Worm (Caenorhabditis elegans): ENCODE measurements around the gene K07H8.7.

Gene K07H8.7

DNA sequence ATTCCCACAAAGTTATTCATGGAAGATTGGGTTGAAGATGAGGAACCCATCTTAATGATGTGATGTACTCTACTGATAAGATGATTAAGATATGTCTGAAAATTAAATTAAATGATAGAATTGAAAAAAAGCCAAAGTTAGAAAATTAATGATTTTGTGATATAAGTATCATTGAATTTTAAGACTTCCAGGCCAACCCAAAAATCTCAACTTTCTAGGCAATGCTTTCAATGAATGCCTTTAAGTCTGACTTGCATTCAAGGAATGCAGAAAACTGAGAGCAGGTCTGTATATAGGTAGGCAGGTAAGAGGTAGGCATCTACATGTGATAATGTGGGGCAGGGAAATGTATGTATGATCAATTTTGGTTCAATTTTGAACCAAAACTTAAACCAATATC is 39.8 kb downstream of the K07H8.7 start, which contains the start of gene ocr-2:
ocr-2 (minus strand) TSS at position 101 of the 400 bp plus-strand sequence.
- TF ChIP-seq nfya-1 (tag; optimal IDR thresholded peaks at IDR 0.05) (no peak), ceh-18 (tag; optimal IDR thresholded peaks at IDR 0.05) (no peak), F13H6.1 (tag; optimal IDR thresholded peaks at IDR 0.05) (no peak), Y22D7AL.16 (tag; optimal IDR thresholded peaks at IDR 0.05) (no peak), unc-55 (GFP tag; optimal IDR thresholded peaks at IDR 0.05) (no peak), rnt-1 (tag; optimal IDR thresholded peaks at IDR 0.05) (no peak), pha-2 (tag; optimal IDR thresholded peaks at IDR 0.05) (no peak), K02D7.2 (tag; optimal IDR thresholded peaks at IDR 0.05) (no peak), hlh-30 (tag; optimal IDR thresholded peaks at IDR 0.05; ENCODE audit: insufficient read depth) (no peak), ceh-2 (tag; optimal IDR thresholded peaks at IDR 0.05) (no peak), ceh-45 (GFP tag; IDR thresholded peaks at IDR 0.05) (no peak), ahr-1 (tag; optimal IDR thresholded peaks at IDR 0.05) (no peak), fax-1 (tag; optimal IDR thresholded peaks at IDR 0.05) (no peak), fkh-10 (GFP tag; optimal IDR thresholded peaks at IDR 0.05) (no peak), dve-1 (tag; optimal IDR thresholded peaks at IDR 0.05) (no peak)

DNA sequence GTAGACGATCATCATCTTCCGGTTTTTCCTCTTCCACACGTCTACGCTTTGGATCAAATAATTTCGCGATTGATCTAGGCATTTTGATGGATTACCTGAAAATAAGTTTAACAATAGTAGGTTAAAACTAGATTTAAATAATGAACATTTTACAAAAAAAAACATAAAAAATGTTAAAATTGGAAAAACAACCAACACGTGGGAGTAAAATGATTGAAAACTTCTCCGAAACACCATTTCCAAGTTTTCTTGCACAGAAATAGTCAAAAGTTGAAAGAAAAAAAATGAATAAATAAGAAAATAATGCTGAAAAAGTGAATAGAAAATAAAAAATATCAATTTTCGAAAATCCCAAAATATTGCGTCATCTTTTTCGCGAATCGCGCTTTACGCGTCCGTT is 48.1 kb downstream of the K07H8.7 start, which contains the start of gene C07G1.7:
C07G1.7 (minus strand) TSS at position 101 of the 400 bp plus-strand sequence.
- no peak for TF ChIP-seq nfya-1 (tag; optimal IDR thresholded peaks at IDR 0.05)
- no peak for TF ChIP-seq unc-3 (GFP tag; conservative IDR thresholded peaks at IDR 0.05)
- TF ChIP-seq unc-3 (tag; optimal IDR thresholded peaks at IDR 0.05), result no peak
- no peak for TF ChIP-seq pros-1 (tag; optimal IDR thresholded peaks at IDR 0.05)
- TF ChIP-seq fkh-10 (GFP tag; optimal IDR thresholded peaks at IDR 0.05), result no peak
- no peak for TF ChIP-seq ztf-16 (tag; optimal IDR thresholded peaks at IDR 0.05)

DNA sequence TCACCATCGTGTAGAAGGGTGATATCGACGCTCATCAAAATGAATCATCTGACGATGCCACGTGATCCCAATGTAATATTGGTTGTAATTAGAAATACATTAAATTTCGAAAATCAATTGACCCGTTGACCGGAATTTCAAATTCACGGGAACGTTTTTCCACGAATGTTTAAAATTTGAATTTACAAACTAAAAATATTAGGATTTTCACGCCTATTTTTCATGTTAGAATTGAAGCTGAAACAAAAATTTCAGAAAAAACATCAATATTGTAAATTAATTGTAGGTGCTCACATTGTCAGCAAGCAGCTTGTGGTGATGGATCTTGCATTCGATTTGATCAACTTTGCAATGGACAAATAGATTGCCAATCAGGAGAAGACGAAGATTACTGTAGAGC is 49.5 kb downstream of the K07H8.7 start, which contains the start of gene C07G1.6:
C07G1.6 (minus strand) TSS at position 101 of the 400 bp plus-strand sequence.
- no peak for TF ChIP-seq elt-2 (tag; optimal IDR thresholded peaks at IDR 0.05)
- TF ChIP-seq pag-3 (tag; optimal IDR thresholded peaks at IDR 0.05; ENCODE audit: borderline replicate concordance), result no peak
- TF ChIP-seq ceh-48 (tag; optimal IDR thresholded peaks at IDR 0.05), result no peak
- TF ChIP-seq lim-6 (tag; optimal IDR thresholded peaks at IDR 0.05), result no peak

All from whole organism, late embryonic.